Worm (Caenorhabditis elegans) whole organism, L3 larva: ENCODE measurements around the gene nhr-176.
A peak's percentile ranks its signal among the peaks of the same experiment; 100 is the strongest.

ENCODE experiments used
- ZK546.5 ChIP-seq: sonication (generic microtip); optimal IDR thresholded peaks from 2 replicates; lab custom pipeline; 2017; ENCODE audit warnings: missing biosample characterization, missing genetic modification characterization
- aly-2 ChIP-seq: fragments of 150-350 bp; optimal IDR thresholded peaks from 2 replicates; lab custom pipeline; 2014; ENCODE audit warnings: missing biosample characterization, missing genetic modification characterization
- ceh-16 ChIP-seq: sonication (generic microtip); optimal IDR thresholded peaks from 2 replicates; lab custom pipeline; 2017; ENCODE audit warnings: missing biosample characterization, missing genetic modification characterization
- ceh-28 ChIP-seq: fragments of 150-350 bp; optimal IDR thresholded peaks from 2 replicates; lab custom pipeline; 2014; ENCODE audit warnings: missing biosample characterization, missing genetic modification reagents, missing genetic modification characterization
- ceh-82 ChIP-seq: fragments of 150-350 bp; optimal IDR thresholded peaks from 2 replicates; lab custom pipeline; 2014; ENCODE audit warnings: missing biosample characterization, missing genetic modification characterization
- ceh-9 ChIP-seq: sonication (generic microtip); optimal IDR thresholded peaks from 2 replicates; lab custom pipeline; 2018; ENCODE audit warnings: missing biosample characterization, missing genetic modification characterization
- daf-12 ChIP-seq: fragments of 150-350 bp; optimal IDR thresholded peaks from 2 replicates; lab custom pipeline; 2014; ENCODE audit warnings: missing biosample characterization, missing genetic modification reagents, missing genetic modification characterization
- egl-27 ChIP-seq: sonication (generic microtip); optimal IDR thresholded peaks from 4 replicates; lab custom pipeline; 2017; ENCODE audit warnings: missing biosample characterization, missing genetic modification reagents, missing genetic modification characterization
- elt-1 ChIP-seq: fragments of 150-350 bp; optimal IDR thresholded peaks from 2 replicates; lab custom pipeline; 2014; ENCODE audit warnings: missing biosample characterization, missing genetic modification characterization
- elt-2 ChIP-seq: sonication (generic microtip); optimal IDR thresholded peaks from 2 replicates; lab custom pipeline; 2016; ENCODE audit warnings: missing genetic modification reagents, mild to moderate bottlenecking, missing genetic modification characterization, missing compliant biosample characterization
- eor-1 ChIP-seq, 2 experiments: fragments of 150-350 bp; optimal IDR thresholded peaks; 2 replicates each; lab custom pipeline; 2014 to 2018; ENCODE audit warnings: missing biosample characterization in 2 of 2, missing genetic modification characterization in 2 of 2
- fkh-10 ChIP-seq: sonication (generic microtip); optimal IDR thresholded peaks from 2 replicates; lab custom pipeline; 2017; ENCODE audit warnings: missing biosample characterization, missing genetic modification reagents, missing genetic modification characterization
- fos-1 ChIP-seq: fragments of 150-350 bp; optimal IDR thresholded peaks from 2 replicates; lab custom pipeline; 2014; ENCODE audit warnings: missing biosample characterization, missing genetic modification characterization
- jun-1 ChIP-seq: fragments of 150-350 bp; optimal IDR thresholded peaks from 2 replicates; lab custom pipeline; 2014; ENCODE audit warnings: missing biosample characterization, missing genetic modification reagents, missing genetic modification characterization
- lin-15B ChIP-seq: fragments of 150-350 bp; optimal IDR thresholded peaks from 2 replicates; lab custom pipeline; 2014; ENCODE audit warnings: missing biosample characterization, missing genetic modification characterization
- lin-39 ChIP-seq: fragments of 150-350 bp; optimal IDR thresholded peaks from 2 replicates; lab custom pipeline; 2018; ENCODE audit warnings: missing biosample characterization, missing genetic modification reagents, missing genetic modification characterization
- mdl-1 ChIP-seq: fragments of 150-350 bp; optimal IDR thresholded peaks from 2 replicates; lab custom pipeline; 2014; ENCODE audit warnings: missing biosample characterization, missing genetic modification characterization
- mml-1 ChIP-seq: fragments of 150-350 bp; sonication (generic microtip); optimal IDR thresholded peaks from 3 replicates; lab custom pipeline; 2014; ENCODE audit warnings: missing biosample characterization, missing genetic modification characterization
- nhr-12 ChIP-seq: fragments of 150-350 bp; optimal IDR thresholded peaks from 2 replicates; lab custom pipeline; 2014; ENCODE audit warnings: missing biosample characterization, missing genetic modification characterization
- nhr-23 ChIP-seq: fragments of 150-350 bp; optimal IDR thresholded peaks from 2 replicates; lab custom pipeline; 2014; ENCODE audit warnings: missing biosample characterization, missing genetic modification reagents, missing genetic modification characterization
- nhr-25 ChIP-seq: sonication (generic microtip); optimal IDR thresholded peaks from 2 replicates; lab custom pipeline; 2017; ENCODE audit warnings: missing biosample characterization, missing genetic modification characterization
- nhr-28 ChIP-seq: fragments of 150-350 bp; optimal IDR thresholded peaks from 2 replicates; lab custom pipeline; 2014; ENCODE audit warnings: missing biosample characterization, missing genetic modification characterization
- nhr-43 ChIP-seq: sonication (generic microtip); optimal IDR thresholded peaks from 2 replicates; lab custom pipeline; 2016; ENCODE audit warnings: mild to moderate bottlenecking, missing genetic modification characterization, missing compliant biosample characterization; ENCODE audit not compliant: poor library complexity, severe bottlenecking
- nhr-77 ChIP-seq: fragments of 150-350 bp; optimal IDR thresholded peaks from 2 replicates; lab custom pipeline; 2014; ENCODE audit warnings: missing biosample characterization, missing genetic modification characterization
- pha-4 ChIP-seq: fragments of 150-350 bp; optimal IDR thresholded peaks from 2 replicates; lab custom pipeline; 2014; ENCODE audit warnings: missing biosample characterization, missing genetic modification reagents, missing genetic modification characterization
- pqm-1 ChIP-seq: fragments of 150-350 bp; optimal IDR thresholded peaks from 2 replicates; lab custom pipeline; 2017; ENCODE audit warnings: missing biosample characterization, missing genetic modification characterization, inconsistent platforms
- skn-1 ChIP-seq: fragments of 150-350 bp; optimal IDR thresholded peaks from 2 replicates; lab custom pipeline; 2014; ENCODE audit warnings: missing biosample characterization, missing genetic modification characterization
- snpc-4 ChIP-seq: fragments of 150-350 bp; optimal IDR thresholded peaks from 2 replicates; lab custom pipeline; 2014; ENCODE audit warnings: missing biosample characterization, missing genetic modification characterization
- unc-39 ChIP-seq: sonication (generic microtip); optimal IDR thresholded peaks from 4 replicates; lab custom pipeline; 2017; ENCODE audit warnings: missing biosample characterization, missing genetic modification characterization
- zag-1 ChIP-seq: fragments of 150-350 bp; optimal IDR thresholded peaks from 2 replicates; lab custom pipeline; 2014; ENCODE audit warnings: missing biosample characterization, missing genetic modification characterization
- ztf-11 ChIP-seq: fragments of 150-350 bp; optimal IDR thresholded peaks from 2 replicates; lab custom pipeline; 2014; ENCODE audit warnings: missing biosample characterization, missing genetic modification characterization

The nhr-176 gene

ce11 chrV:16040140-16040827 is 30.8 kb upstream of the nhr-176 start, which contains the start of the genes his-4 and his-3:
Gene his-4 (minus strand): TSS chrV:16040515.
Gene his-3 (plus strand): TSS chrV:16040808.
- TF ChIP-seq elt-1 (peak; percentile 11), nhr-25 (peak; percentile 93), elt-2 (tag; lab: Kevin White, UChicago) (peak; percentile 60), nhr-23 (peak; percentile 30), pha-4 (tag; lab: Kevin White, UChicago) (peak; percentile 68), pqm-1 (tag; lab: Kevin White, UChicago) (peak; percentile 41), snpc-4 (peak; percentile 28)

- no peak for TF ChIP-seq ceh-28 (tag; lab: Kevin White, UChicago)
- TF ChIP-seq ceh-16: no peak
- TF ChIP-seq daf-12: no peak
- TF ChIP-seq fkh-10 (GFP tag; lab: Kevin White, UChicago): no peak
- no peak for TF ChIP-seq egl-27 (tag; lab: Kevin White, UChicago)
- no peak for TF ChIP-seq fos-1 (tag; lab: Kevin White, UChicago)
- TF ChIP-seq ceh-82 (tag; lab: Kevin White, UChicago): no peak
- no peak for TF ChIP-seq lin-15B
These were observed 29.7 kb upstream of the nhr-176 start for ce11 chrV:16041412-16041811.

ce11 chrV:16041925-16042742 is 29.0 kb upstream of the nhr-176 start, which contains the start of the genes his-2 and his-1:
Gene his-2 (minus strand): TSS chrV:16042283.
Gene his-1 (plus strand): TSS chrV:16042520.
- peak; percentile 34 for TF ChIP-seq nhr-25

- no peak for TF ChIP-seq jun-1
- no peak for TF ChIP-seq nhr-28 (tag; lab: Kevin White, UChicago)
These were observed 28.4 kb upstream of the nhr-176 start for ce11 chrV:16042743-16043014.

ce11 chrV:16043686-16044085 is 27.4 kb upstream of the nhr-176 start:
- no peak for TF ChIP-seq elt-1
- TF ChIP-seq ztf-11 (tag; lab: Kevin White, UChicago): no peak
- peak; percentile 53 for TF ChIP-seq pqm-1 (tag; lab: Kevin White, UChicago)
- TF ChIP-seq mdl-1 (tag; lab: Kevin White, UChicago): no peak
- TF ChIP-seq nhr-25: no peak
- TF ChIP-seq mml-1 (tag; lab: Kevin White, UChicago): no peak
- TF ChIP-seq nhr-77 (tag; lab: Kevin White, UChicago): no peak
- TF ChIP-seq ceh-9: no peak
- TF ChIP-seq nhr-12 (tag; lab: Kevin White, UChicago): no peak
- no peak for TF ChIP-seq zag-1 (tag; lab: Kevin White, UChicago)
- TF ChIP-seq pha-4 (tag; lab: Kevin White, UChicago): peak; percentile 28
- TF ChIP-seq nhr-43 (tag; lab: Kevin White, UChicago): no peak
- no peak for TF ChIP-seq ZK546.5 (tag; lab: Kevin White, UChicago)
- TF ChIP-seq lin-39 (tag; lab: Kevin White, UChicago): no peak
- TF ChIP-seq elt-2 (tag; lab: Kevin White, UChicago): peak; percentile 81

ce11 chrV:16045837-16046236 is 25.3 kb upstream of the nhr-176 start, which contains the start of gene T10C6.15:
Gene T10C6.15 (minus strand): TSS chrV:16045940.
- TF ChIP-seq ceh-28 (tag; lab: Kevin White, UChicago) (no peak), elt-2 (tag; lab: Kevin White, UChicago) (peak; percentile 99), jun-1 (peak; percentile 82), aly-2 (tag; lab: Kevin White, UChicago) (no peak), pha-4 (tag; lab: Kevin White, UChicago) (peak; percentile 90), unc-39 (tag; lab: Kevin White, UChicago) (no peak), skn-1 (tag; lab: Kevin White, UChicago) (no peak), snpc-4 (no peak), nhr-43 (tag; lab: Kevin White, UChicago) (peak; percentile 57), eor-1 (tag; optimal IDR thresholded peaks at IDR 0.05; lab: Kevin White, UChicago) (no peak), pqm-1 (tag; lab: Kevin White, UChicago) (peak; percentile 92), zag-1 (tag; lab: Kevin White, UChicago) (no peak), ceh-16 (no peak)
